Worm (Caenorhabditis elegans) whole organism, L4 larva: ENCODE results near the gene F59C12.4.
A peak's percentile ranks its signal among the peaks of the same experiment; 100 is the strongest.

Experiments
- D1046.2 ChIP-seq: fragments of 200-800 bp; sonication (Bioruptor generic); IDR thresholded peaks from 2 replicates; pipeline ENCODE4 v1.3.6; 2022; ENCODE audit warnings: missing genetic modification characterization, missing compliant biosample characterization
- F10B5.3 ChIP-seq: sonication (generic microtip); optimal IDR thresholded peaks from 2 replicates; lab custom pipeline; 2016; ENCODE audit warnings: mild to moderate bottlenecking, missing genetic modification characterization, missing compliant biosample characterization
- F26F4.8 ChIP-seq: fragments of 200-800 bp; sonication (Bioruptor generic); conservative IDR thresholded peaks from 2 replicates; pipeline ENCODE4 v1.3.6; 2022; ENCODE audit warnings: missing genetic modification characterization, missing compliant biosample characterization
- F44E2.7 ChIP-seq: fragments of 200-800 bp; sonication (Bioruptor generic); IDR thresholded peaks from 2 replicates; pipeline ENCODE4 v2.1.2; 2022; ENCODE audit warnings: missing genetic modification characterization, missing compliant biosample characterization
- R02D3.7 ChIP-seq: fragments of 150-350 bp; sonication (generic microtip); optimal IDR thresholded peaks from 3 replicates; lab custom pipeline; 2014; ENCODE audit warnings: missing biosample characterization, missing genetic modification characterization
- T20F7.1 ChIP-seq: fragments of 200-800 bp; sonication (Bioruptor generic); optimal IDR thresholded peaks from 2 replicates; lab custom pipeline; 2018; ENCODE audit warnings: mild to moderate bottlenecking, missing genetic modification characterization, missing compliant biosample characterization
- Y48G9A.11 ChIP-seq: fragments of 200-800 bp; sonication (Bioruptor generic); IDR thresholded peaks from 2 replicates; pipeline ENCODE4 v1.3.6; 2022; ENCODE audit warnings: missing genetic modification reagents, missing genetic modification characterization, missing compliant biosample characterization
- Y5F2A.4 ChIP-seq: fragments of 200-800 bp; sonication (Bioruptor generic); optimal IDR thresholded peaks from 2 replicates; lab custom pipeline; 2018; ENCODE audit warnings: mild to moderate bottlenecking, missing genetic modification characterization, missing compliant biosample characterization
- aha-1 ChIP-seq: fragments of 150-350 bp; peaks from one replicate; lab custom pipeline; 2014; ENCODE audit warnings: missing biosample characterization, missing genetic modification characterization
- ceh-28 ChIP-seq: fragments of 150-350 bp; optimal IDR thresholded peaks from 2 replicates; lab custom pipeline; 2014; ENCODE audit warnings: missing biosample characterization, missing genetic modification reagents, missing genetic modification characterization
- ceh-32 ChIP-seq: sonication (generic microtip); optimal IDR thresholded peaks from 2 replicates; lab custom pipeline; 2016; ENCODE audit warnings: mild to moderate bottlenecking, missing genetic modification characterization, missing compliant biosample characterization; ENCODE audit not compliant: poor library complexity
- ces-1 ChIP-seq: fragments of 150-350 bp; sonication (generic microtip); optimal IDR thresholded peaks from 4 replicates; lab custom pipeline; 2014; ENCODE audit warnings: missing biosample characterization, missing genetic modification reagents, missing genetic modification characterization
- cey-2 ChIP-seq: sonication (generic microtip); optimal IDR thresholded peaks from 3 replicates; lab custom pipeline; 2017; ENCODE audit warnings: missing genetic modification characterization, mild to moderate bottlenecking, missing compliant biosample characterization, antibody characterized with exemption, borderline replicate concordance; ENCODE audit not compliant: insufficient read depth
- ctbp-1 ChIP-seq: fragments of 200-800 bp; sonication (Bioruptor generic); IDR thresholded peaks from 2 replicates; pipeline ENCODE4 v1.3.6; 2022; ENCODE audit warnings: missing genetic modification reagents, missing genetic modification characterization, missing compliant biosample characterization
- dmd-8 ChIP-seq: fragments of 200-800 bp; sonication (Bioruptor generic); IDR thresholded peaks from 2 replicates; pipeline ENCODE4 v1.3.6; 2022; ENCODE audit warnings: missing genetic modification characterization, missing compliant biosample characterization
- dmd-9 ChIP-seq: fragments of 200-800 bp; sonication (Bioruptor generic); IDR thresholded peaks from 2 replicates; pipeline ENCODE4 v1.3.6; 2022; ENCODE audit warnings: missing genetic modification reagents, missing genetic modification characterization, missing compliant biosample characterization
- dpl-1 ChIP-seq: fragments of 150-350 bp; optimal IDR thresholded peaks from 2 replicates; lab custom pipeline; 2014; ENCODE audit warnings: missing biosample characterization, missing genetic modification reagents, missing genetic modification characterization
- egl-43 ChIP-seq: fragments of 200-800 bp; sonication (Bioruptor generic); IDR thresholded peaks from 2 replicates; pipeline ENCODE4 v1.3.6; 2022; ENCODE audit warnings: missing genetic modification reagents, missing genetic modification characterization, missing compliant biosample characterization
- gei-8 ChIP-seq: fragments of 200-800 bp; sonication (Bioruptor generic); optimal IDR thresholded peaks from 2 replicates; lab custom pipeline; 2018; ENCODE audit warnings: mild to moderate bottlenecking, missing genetic modification characterization, missing compliant biosample characterization
- hif-1 ChIP-seq, 2 experiments: sonication (generic microtip); optimal IDR thresholded peaks; 2 replicates each; lab custom pipeline; 2016 to 2017; ENCODE audit warnings: missing compliant biosample characterization in 2 of 2, missing genetic modification characterization in 2 of 2, missing genetic modification reagents in 2 of 2, missing genotype in 2 of 2, mild to moderate bottlenecking in 1 of 2
- lim-7 ChIP-seq: fragments of 200-800 bp; sonication (Bioruptor generic); IDR thresholded peaks from 2 replicates; pipeline ENCODE4 v1.3.6; 2022; ENCODE audit warnings: missing genetic modification characterization, missing compliant biosample characterization
- lin-1 ChIP-seq: fragments of 200-800 bp; sonication (Bioruptor generic); IDR thresholded peaks from 2 replicates; pipeline ENCODE4 v1.3.6; 2022; ENCODE audit warnings: missing genetic modification reagents, missing genetic modification characterization, missing compliant biosample characterization
- lin-13 ChIP-seq: fragments of 150-350 bp; optimal IDR thresholded peaks from 2 replicates; lab custom pipeline; 2014; ENCODE audit warnings: missing biosample characterization, missing genetic modification reagents, missing genetic modification characterization
- lin-29 ChIP-seq: fragments of 200-800 bp; sonication (Bioruptor generic); IDR thresholded peaks from 2 replicates; pipeline ENCODE4 v1.3.6; 2022; ENCODE audit warnings: missing genetic modification reagents, missing genetic modification characterization, missing compliant biosample characterization
- lin-38 ChIP-seq: fragments of 200-800 bp; sonication (Bioruptor generic); IDR thresholded peaks from 2 replicates; pipeline ENCODE4 v1.3.6; 2022; ENCODE audit warnings: missing genetic modification reagents, missing genetic modification characterization, missing compliant biosample characterization
- lin-39 ChIP-seq: fragments of 150-350 bp; optimal IDR thresholded peaks from 2 replicates; lab custom pipeline; 2014; ENCODE audit warnings: missing biosample characterization, missing genetic modification reagents, missing genetic modification characterization
- lsy-2 ChIP-seq, 2 experiments: fragments of 150-350 bp in 1 of 2; sonication (generic microtip) in 1 of 2; optimal IDR thresholded peaks; 2 replicates each; lab custom pipeline; 2014 to 2017; ENCODE audit warnings: missing biosample characterization in 2 of 2, missing genetic modification characterization in 2 of 2
- madf-9 ChIP-seq: fragments of 200-800 bp; sonication (Bioruptor generic); conservative IDR thresholded peaks from 2 replicates; pipeline ENCODE4 v1.3.6; 2022; ENCODE audit warnings: missing genetic modification reagents, missing genetic modification characterization, missing compliant biosample characterization
- mdl-1 ChIP-seq, 2 experiments: fragments of 150-350 bp in 1 of 2; sonication (generic microtip) in 1 of 2; optimal IDR thresholded peaks; 2 replicates each; lab custom pipeline; 2014 to 2017; ENCODE audit warnings: missing biosample characterization in 2 of 2, missing genetic modification characterization in 2 of 2
- mes-2 ChIP-seq: sonication (generic microtip); optimal IDR thresholded peaks from 2 replicates; lab custom pipeline; 2016; ENCODE audit warnings: missing genotype, mild to moderate bottlenecking, missing genetic modification characterization, missing compliant biosample characterization; ENCODE audit not compliant: poor library complexity, severe bottlenecking
- nhr-10 ChIP-seq: fragments of 150-350 bp; optimal IDR thresholded peaks from 2 replicates; lab custom pipeline; 2014; ENCODE audit warnings: missing biosample characterization, missing genetic modification characterization
- nhr-25 ChIP-seq: sonication (generic microtip); optimal IDR thresholded peaks from 2 replicates; lab custom pipeline; 2017; ENCODE audit warnings: missing genetic modification characterization, mild to moderate bottlenecking, missing compliant biosample characterization, antibody characterized with exemption, moderate library complexity, borderline replicate concordance; ENCODE audit not compliant: insufficient read depth
- nhr-28 ChIP-seq: fragments of 150-350 bp; optimal IDR thresholded peaks from 2 replicates; lab custom pipeline; 2014; ENCODE audit warnings: missing biosample characterization, missing genetic modification characterization
- nhr-41 ChIP-seq: fragments of 200-800 bp; sonication (Bioruptor generic); IDR thresholded peaks from 2 replicates; pipeline ENCODE4 v1.3.6; 2022; ENCODE audit warnings: missing genetic modification reagents, missing genetic modification characterization, missing compliant biosample characterization
- nhr-6 ChIP-seq: fragments of 150-350 bp; optimal IDR thresholded peaks from 2 replicates; lab custom pipeline; 2014; ENCODE audit warnings: missing biosample characterization, missing genetic modification characterization
- nhr-77 ChIP-seq: fragments of 150-350 bp; optimal IDR thresholded peaks from 2 replicates; lab custom pipeline; 2014; ENCODE audit warnings: missing biosample characterization, missing genetic modification characterization
- pha-4 ChIP-seq, 2 experiments: fragments of 150-350 bp in 1 of 2; fragments of 200-800 bp in 1 of 2; sonication (Bioruptor generic) in 1 of 2; IDR thresholded peaks in 1 of 2; optimal IDR thresholded peaks in 1 of 2; 2 replicates each; pipeline versions ENCODE4 v1.3.6 to Lab custom; 2014 to 2022; ENCODE audit warnings: missing genetic modification characterization in 2 of 2, missing genetic modification reagents in 2 of 2, missing biosample characterization in 1 of 2, missing compliant biosample characterization in 1 of 2
- php-3 ChIP-seq: fragments of 200-800 bp; sonication (Bioruptor generic); IDR thresholded peaks from 2 replicates; pipeline ENCODE4 v1.3.6; 2022; ENCODE audit warnings: missing genetic modification reagents, missing genetic modification characterization, missing compliant biosample characterization
- pqm-1 ChIP-seq: sonication (generic microtip); optimal IDR thresholded peaks from 2 replicates; lab custom pipeline; 2017; ENCODE audit warnings: missing biosample characterization, missing genetic modification characterization
- rbr-2 ChIP-seq: sonication (generic microtip); optimal IDR thresholded peaks from 2 replicates; lab custom pipeline; 2016; ENCODE audit warnings: missing genotype, missing genetic modification characterization, missing compliant biosample characterization
- saeg-2 ChIP-seq: fragments of 200-800 bp; sonication (Bioruptor generic); IDR thresholded peaks from 2 replicates; pipeline ENCODE4 v1.3.6; 2022; ENCODE audit warnings: missing genetic modification reagents, missing genetic modification characterization, missing compliant biosample characterization
- snpc-4 ChIP-seq: fragments of 150-350 bp; optimal IDR thresholded peaks from 2 replicates; lab custom pipeline; 2014; ENCODE audit warnings: missing biosample characterization, missing genetic modification characterization
- spr-1 ChIP-seq: sonication (generic microtip); optimal IDR thresholded peaks from 2 replicates; lab custom pipeline; 2016; ENCODE audit warnings: mild to moderate bottlenecking, missing genetic modification characterization, missing compliant biosample characterization
- tag-97 ChIP-seq: fragments of 200-800 bp; sonication (Bioruptor generic); IDR thresholded peaks from 2 replicates; pipeline ENCODE4 v1.3.6; 2022; ENCODE audit warnings: missing genetic modification characterization, missing compliant biosample characterization
- tra-1 ChIP-seq: fragments of 200-800 bp; sonication (Bioruptor generic); IDR thresholded peaks from 2 replicates; pipeline ENCODE4 v1.3.6; 2022; ENCODE audit warnings: missing genetic modification reagents, missing genetic modification characterization, missing compliant biosample characterization
- unc-39 ChIP-seq: sonication (generic microtip); optimal IDR thresholded peaks from 2 replicates; lab custom pipeline; 2017; ENCODE audit warnings: missing biosample characterization, missing genetic modification characterization
- vab-7 ChIP-seq: fragments of 200-800 bp; sonication (Bioruptor generic); IDR thresholded peaks from 2 replicates; pipeline ENCODE4 v1.3.6; 2022; ENCODE audit warnings: missing genetic modification reagents, missing genetic modification characterization, missing compliant biosample characterization
- zag-1 ChIP-seq: fragments of 150-350 bp; optimal IDR thresholded peaks from 2 replicates; lab custom pipeline; 2014; ENCODE audit warnings: missing biosample characterization, missing genetic modification characterization
- ztf-7 ChIP-seq: fragments of 150-350 bp; optimal IDR thresholded peaks from 2 replicates; lab custom pipeline; 2014; ENCODE audit warnings: missing biosample characterization, missing genetic modification characterization

The F59C12.4 gene

DNA sequence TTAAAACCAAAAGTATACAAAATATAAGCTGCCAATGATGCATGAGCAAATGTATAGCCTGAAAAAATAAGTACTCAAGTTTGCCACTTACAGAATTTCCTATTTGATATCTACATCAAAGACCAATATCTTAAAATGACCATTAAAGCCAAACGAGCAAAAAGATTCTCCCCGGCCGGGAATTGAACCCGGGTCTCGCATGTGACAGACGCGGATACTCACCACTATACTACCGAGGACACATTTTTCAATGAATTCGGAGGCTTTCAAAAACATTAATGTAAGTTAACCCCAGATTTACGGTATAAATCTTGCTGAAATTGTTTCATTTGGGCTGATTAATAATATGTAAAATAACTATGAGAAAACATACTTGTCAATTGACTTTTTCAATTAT lies 15.7 kb upstream of the F59C12.4 start (continued):
- TF ChIP-seq dmd-9 (GFP tag; lab: Robert Waterston, UW) (no peak), pqm-1 (tag; lab: Kevin White, UChicago) (no peak), ceh-28 (tag; lab: Kevin White, UChicago) (no peak), nhr-28 (tag; lab: Kevin White, UChicago) (no peak), madf-9 (GFP tag; lab: Robert Waterston, UW) (peak; percentile 32; the same call in 1 of the 2 replicates), aha-1 (no peak), nhr-6 (no peak), ceh-32 (no peak), mdl-1 (tag; optimal IDR thresholded peaks at IDR 0.05; lab: Kevin White, UChicago) (no peak), pha-4 (GFP tag; IDR thresholded peaks at IDR 0.05; lab: Robert Waterston, UW) (peak; percentile 16; the same call in 1 of the 2 replicates), pha-4 (tag; optimal IDR thresholded peaks at IDR 0.05; lab: Kevin White, UChicago) (no peak), dpl-1 (GFP tag; lab: Kevin White, UChicago) (no peak), saeg-2 (GFP tag; lab: Robert Waterston, UW) (no peak), T20F7.1 (GFP tag; lab: Kevin White, UChicago) (no peak), php-3 (GFP tag; lab: Robert Waterston, UW) (no peak), ces-1 (GFP tag; lab: Kevin White, UChicago) (no peak), tag-97 (no peak), nhr-77 (tag; lab: Kevin White, UChicago) (no peak), hif-1 (tag; optimal IDR thresholded peaks at IDR 0.05; lab: Kevin White, UChicago) (no peak), unc-39 (tag; lab: Kevin White, UChicago) (no peak), Y5F2A.4 (no peak), dmd-8 (GFP tag; lab: Robert Waterston, UW) (0 out of 2 replicates have a peak, but pooled peaks have one; percentile 38), mes-2 (peak; percentile 45), cey-2 (no peak), egl-43 (GFP tag; lab: Robert Waterston, UW) (peak; percentile 58), zag-1 (tag; lab: Kevin White, UChicago) (no peak), snpc-4 (no peak), lin-29 (GFP tag; lab: Robert Waterston, UW) (no peak), F44E2.7 (GFP tag; lab: Robert Waterston, UW) (no peak), lin-39 (tag; lab: Kevin White, UChicago) (no peak)
- TF ChIP-seq, all 104 proteins: peak for 18

DNA sequence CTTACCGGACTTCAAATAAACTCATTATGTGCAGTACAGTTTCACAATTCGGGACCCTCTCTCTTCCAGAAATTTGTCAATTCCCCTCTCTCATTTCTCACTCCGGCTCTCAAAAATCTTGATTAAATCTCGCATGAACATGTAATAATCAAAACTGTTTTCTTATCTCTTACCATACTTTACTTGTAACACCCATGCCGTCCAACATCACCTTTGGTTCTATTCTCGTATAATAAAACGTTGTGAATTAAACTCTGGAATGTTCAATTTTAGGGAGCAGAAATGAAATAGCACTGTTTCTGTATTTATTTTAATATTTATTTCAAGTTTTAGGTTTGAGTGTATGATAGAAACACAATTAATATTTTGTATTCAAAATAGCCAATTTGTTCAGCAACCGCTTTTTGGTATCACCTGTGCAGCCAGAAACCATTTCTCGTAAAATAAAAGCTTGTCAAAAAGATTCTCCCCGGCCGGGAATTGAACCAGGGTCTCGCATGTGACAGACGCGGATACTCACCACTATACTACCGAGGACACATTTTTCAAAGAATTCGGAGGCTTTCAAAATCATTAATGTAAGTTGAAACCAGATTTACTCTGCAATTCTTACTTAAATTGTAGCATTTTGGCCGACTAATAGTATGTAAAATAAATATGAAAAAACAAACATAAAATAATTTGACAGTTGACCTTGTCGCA lies 15.2 kb upstream of the F59C12.4 start:
- no peak for TF ChIP-seq F26F4.8 (GFP tag; lab: Robert Waterston, UW)
- TF ChIP-seq lsy-2 (tag; optimal IDR thresholded peaks at IDR 0.05; lab: Kevin White, UChicago): no peak
- peak; percentile 61 for TF ChIP-seq lin-38 (GFP tag; lab: Robert Waterston, UW)
- TF ChIP-seq dpl-1 (GFP tag; lab: Kevin White, UChicago): no peak
- TF ChIP-seq gei-8 (GFP tag; lab: Kevin White, UChicago): no peak
- no peak for TF ChIP-seq tra-1 (GFP tag; lab: Robert Waterston, UW)
- peak; percentile 82 for TF ChIP-seq lim-7 (GFP tag; lab: Robert Waterston, UW)
- no peak for TF ChIP-seq ztf-7 (tag; lab: Kevin White, UChicago)
- peak; percentile 69 for TF ChIP-seq vab-7 (GFP tag; lab: Robert Waterston, UW)
- TF ChIP-seq saeg-2 (GFP tag; lab: Robert Waterston, UW): no peak
- no peak for TF ChIP-seq rbr-2 (tag; lab: Kevin White, UChicago)
- no peak for TF ChIP-seq nhr-25 (tag; lab: Kevin White, UChicago)
- TF ChIP-seq ctbp-1 (GFP tag; lab: Robert Waterston, UW): no peak
- 0 out of 2 replicates have a peak, but pooled peaks have one; percentile 36 for TF ChIP-seq D1046.2
- TF ChIP-seq tag-97: no peak
- TF ChIP-seq lin-13 (GFP tag; lab: Kevin White, UChicago): no peak
- TF ChIP-seq spr-1 (tag; lab: Kevin White, UChicago): no peak
- TF ChIP-seq madf-9 (GFP tag; lab: Robert Waterston, UW): peak; percentile 56; the same call in 1 of the 2 replicates
- TF ChIP-seq lin-1 (GFP tag; lab: Robert Waterston, UW): no peak
- TF ChIP-seq zag-1 (tag; lab: Kevin White, UChicago): no peak
- no peak for TF ChIP-seq T20F7.1 (GFP tag; lab: Kevin White, UChicago)
- no peak for TF ChIP-seq nhr-41 (GFP tag; lab: Robert Waterston, UW)
- no peak for TF ChIP-seq nhr-10 (tag; lab: Kevin White, UChicago)
- no peak for TF ChIP-seq R02D3.7 (tag; lab: Kevin White, UChicago)
- no peak for TF ChIP-seq F10B5.3 (tag; lab: Kevin White, UChicago)
- TF ChIP-seq Y48G9A.11 (GFP tag; lab: Robert Waterston, UW): no peak
